Fruit fly (Drosophila melanogaster): ENCODE results near the gene lqf.
"Not testable (repeated sequence)": the region's sequence is repeated elsewhere in the genome, so short reads cannot be mapped to it uniquely, and the experiment has no call there.

The lqf gene

DNA sequence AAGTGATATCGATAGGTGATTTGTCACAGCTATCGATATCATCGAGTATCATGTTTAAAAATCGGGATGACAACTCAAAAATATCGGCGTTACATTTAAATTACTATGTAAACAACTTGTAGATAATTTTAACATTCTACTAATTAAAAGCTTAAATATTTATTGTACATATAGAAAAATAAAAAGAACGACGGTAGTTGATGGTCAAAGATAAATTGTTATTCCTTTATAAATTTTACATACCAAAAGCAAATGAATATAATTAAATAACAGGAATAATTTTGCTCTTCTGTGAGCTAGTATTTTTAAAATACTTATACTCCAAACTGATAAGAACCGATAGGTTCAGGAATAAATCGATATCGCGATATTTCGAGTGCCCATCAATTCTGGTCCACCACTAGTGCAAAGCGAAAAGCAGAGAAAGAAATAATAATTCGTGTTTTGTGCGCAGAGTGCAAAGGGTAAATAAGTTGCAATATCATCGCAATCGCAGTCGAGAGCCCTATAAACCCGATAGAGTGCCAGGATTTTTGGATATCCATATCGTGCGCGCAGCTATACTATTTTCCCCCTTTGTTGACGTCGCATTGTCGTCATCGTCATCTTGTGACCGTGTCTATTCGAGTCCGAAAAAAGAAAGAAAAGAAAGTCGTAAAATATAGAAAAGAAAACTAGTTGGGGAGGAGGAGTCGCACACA is at the start of gene lqf:
Gene lqf (plus strand): TSS at position 401 of the 701 bp plus-strand sequence.
- TF ChIP-seq CG15710 (tag; optimal IDR thresholded peaks at IDR 0.05) (peak; percentile 3), Pif1A (GFP tag; optimal IDR thresholded peaks at IDR 0.05) (peak; percentile 20), CG13204 (GFP tag; optimal IDR thresholded peaks at IDR 0.05) (no peak), CG14655 (GFP tag; optimal IDR thresholded peaks at IDR 0.05) (no peak), CG8159 (tag; optimal IDR thresholded peaks at IDR 0.05) (peak; percentile 3), CG17806 (tag; optimal IDR thresholded peaks at IDR 0.05) (no peak), CG4496 (GFP tag; IDR thresholded peaks at IDR 0.05) (peak; percentile 6; the same call in 1 of the 3 replicates), Pif1B (GFP tag; optimal IDR thresholded peaks at IDR 0.05) (peak; percentile 20), CG34367 (tag; optimal IDR thresholded peaks at IDR 0.05) (no peak), fd96Ca (GFP tag; IDR thresholded peaks at IDR 0.05) (0 out of 3 replicates have a peak, but pooled peaks have one; percentile 7), D1 (tag; optimal IDR thresholded peaks at IDR 0.05) (no peak), Ets98B (GFP tag; IDR thresholded peaks at IDR 0.05) (no peak), gl (tag; optimal IDR thresholded peaks at IDR 0.05) (no peak), CG10348 (GFP tag; IDR thresholded peaks at IDR 0.05) (no peak)

DNA sequence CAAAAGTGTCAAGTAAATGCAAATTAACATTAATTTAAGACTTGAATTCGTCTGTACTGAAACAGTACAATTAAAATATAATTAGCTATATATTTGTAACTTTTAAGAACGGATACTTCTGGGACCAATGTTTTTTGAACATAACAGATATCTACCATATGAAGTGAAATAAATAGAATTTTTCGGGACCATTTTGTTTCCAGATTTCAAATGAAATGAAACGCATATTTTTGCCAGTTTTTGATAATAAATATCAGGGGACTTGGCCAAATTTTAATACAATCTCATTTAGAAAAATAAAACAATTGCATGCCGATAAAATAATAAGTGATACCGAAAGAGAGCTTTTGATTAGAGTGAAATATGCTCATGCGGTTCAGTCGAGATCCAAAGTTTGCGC is 42.9 kb upstream of the lqf start, which contains the start of gene mthl6:
Gene mthl6 (plus strand): TSS at position 301 of the 400 bp plus-strand sequence.
- no peak for TF ChIP-seq CG4496 (GFP tag; IDR thresholded peaks at IDR 0.05)
- TF ChIP-seq CG9948 (tag; optimal IDR thresholded peaks at IDR 0.05), result no peak
- no peak for TF ChIP-seq CG8159 (tag; optimal IDR thresholded peaks at IDR 0.05)
- TF ChIP-seq Ets98B (GFP tag; IDR thresholded peaks at IDR 0.05), result no peak
- no peak for TF ChIP-seq CG17806 (tag; optimal IDR thresholded peaks at IDR 0.05)
- TF ChIP-seq Snoo (tag; optimal IDR thresholded peaks at IDR 0.05), result no peak
- no peak for TF ChIP-seq CG32121 (GFP tag; IDR thresholded peaks at IDR 0.05)
- TF ChIP-seq CG10348 (GFP tag; IDR thresholded peaks at IDR 0.05), result no peak
- no peak for TF ChIP-seq CG34367 (tag; optimal IDR thresholded peaks at IDR 0.05)
- no peak for TF ChIP-seq fd96Ca (GFP tag; IDR thresholded peaks at IDR 0.05)
- TF ChIP-seq EcR (GFP tag; optimal IDR thresholded peaks at IDR 0.05), result no peak
- no peak for TF ChIP-seq rn (GFP tag; IDR thresholded peaks at IDR 0.05)
- no peak for TF ChIP-seq Pif1A (GFP tag; optimal IDR thresholded peaks at IDR 0.05)
- no peak for TF ChIP-seq CG13204 (GFP tag; optimal IDR thresholded peaks at IDR 0.05)
- no peak for TF ChIP-seq CG14655 (GFP tag; optimal IDR thresholded peaks at IDR 0.05)
- no peak for TF ChIP-seq gl (tag; optimal IDR thresholded peaks at IDR 0.05)
- TF ChIP-seq D1 (tag; optimal IDR thresholded peaks at IDR 0.05), result no peak
- TF ChIP-seq Pif1B (GFP tag; optimal IDR thresholded peaks at IDR 0.05), result no peak

DNA sequence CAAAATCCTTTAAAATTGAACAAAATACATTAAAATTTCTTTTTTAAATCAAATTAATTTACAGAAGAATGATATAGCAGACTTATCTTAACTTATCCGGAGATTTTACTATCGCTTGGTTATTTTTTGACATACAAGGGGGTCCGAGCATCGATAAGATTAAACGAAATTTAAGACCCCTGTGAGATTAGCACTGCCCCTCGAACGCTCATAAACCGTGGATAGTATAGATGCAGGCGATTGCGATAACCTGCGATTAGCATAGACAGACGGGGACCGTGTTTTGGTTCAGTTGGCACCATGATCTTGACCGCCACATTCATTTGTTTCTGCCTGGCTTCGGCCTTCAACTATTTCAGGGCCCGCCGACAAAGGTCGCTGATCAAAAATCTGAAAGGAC is 37.0 kb upstream of the lqf start, which contains the start of gene Cyp316a1:
Gene Cyp316a1 (plus strand): TSS at position 301 of the 400 bp plus-strand sequence.
- TF ChIP-seq CG12605 (GFP tag; IDR thresholded peaks at IDR 0.05) (no peak), CG13204 (GFP tag; optimal IDR thresholded peaks at IDR 0.05) (no peak), Pif1B (GFP tag; optimal IDR thresholded peaks at IDR 0.05) (no peak), Ets98B (GFP tag; IDR thresholded peaks at IDR 0.05) (no peak), D1 (tag; optimal IDR thresholded peaks at IDR 0.05) (no peak), CG8301 (tag; optimal IDR thresholded peaks at IDR 0.05) (no peak), CG8159 (tag; optimal IDR thresholded peaks at IDR 0.05) (no peak)

DNA sequence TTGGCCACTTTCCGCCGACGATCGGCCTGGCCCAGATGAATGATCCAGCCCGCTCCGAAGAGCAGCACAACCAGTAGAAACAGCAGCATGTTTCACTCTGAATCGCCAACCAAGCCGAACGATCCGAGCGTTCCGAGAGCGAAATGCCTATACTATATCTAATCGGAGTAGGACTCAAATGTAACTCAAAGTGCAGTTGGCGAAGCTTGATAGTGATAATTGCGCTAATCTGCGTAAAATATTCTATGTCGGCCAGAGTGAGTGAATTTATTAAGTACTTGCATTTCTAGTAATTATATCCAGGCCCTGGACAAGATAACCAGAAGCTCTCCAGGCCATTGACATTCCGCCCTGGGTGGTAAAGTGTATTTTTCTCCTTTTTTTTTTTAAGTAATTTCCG is 32.5 kb upstream of the lqf start, which contains the start of gene Cyp4d8:
Gene Cyp4d8 (minus strand): TSS at position 101 of the 400 bp plus-strand sequence.
- TF ChIP-seq CG9948 (tag; optimal IDR thresholded peaks at IDR 0.05) (no peak), rn (GFP tag; IDR thresholded peaks at IDR 0.05) (no peak), EcR (GFP tag; optimal IDR thresholded peaks at IDR 0.05) (no peak), CG34367 (tag; optimal IDR thresholded peaks at IDR 0.05) (no peak), CG8159 (tag; optimal IDR thresholded peaks at IDR 0.05) (no peak), Snoo (tag; optimal IDR thresholded peaks at IDR 0.05) (no peak), CG13204 (GFP tag; optimal IDR thresholded peaks at IDR 0.05) (no peak), fd96Ca (GFP tag; IDR thresholded peaks at IDR 0.05) (no peak), Ets98B (GFP tag; IDR thresholded peaks at IDR 0.05) (no peak), CG12605 (GFP tag; IDR thresholded peaks at IDR 0.05) (no peak), CG10348 (GFP tag; IDR thresholded peaks at IDR 0.05) (no peak), CG17806 (tag; optimal IDR thresholded peaks at IDR 0.05) (no peak), CG14655 (GFP tag; optimal IDR thresholded peaks at IDR 0.05) (no peak), Pif1B (GFP tag; optimal IDR thresholded peaks at IDR 0.05) (no peak), CG15710 (tag; optimal IDR thresholded peaks at IDR 0.05) (no peak), gl (tag; optimal IDR thresholded peaks at IDR 0.05) (no peak), CG32121 (GFP tag; IDR thresholded peaks at IDR 0.05) (no peak)

DNA sequence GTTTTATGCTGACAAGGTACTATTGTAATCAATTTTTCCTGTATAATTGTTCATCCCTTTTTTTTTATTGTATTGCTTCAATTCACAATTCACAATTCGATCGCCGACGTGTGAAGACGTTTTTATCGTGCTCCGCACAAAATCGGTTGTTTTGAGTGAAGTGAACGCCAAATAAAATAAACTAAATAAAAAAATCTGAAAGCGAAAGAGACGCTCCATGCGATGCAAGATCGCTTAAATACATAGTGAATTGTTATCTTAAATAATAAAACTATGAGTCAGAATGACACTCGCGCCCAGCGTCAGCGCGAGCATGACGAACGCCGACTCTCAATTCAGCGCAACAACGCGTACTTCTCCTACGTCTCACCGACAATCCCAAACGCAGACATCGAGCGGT is 29.8 kb upstream of the lqf start, which contains the start of gene CG8539:
Gene CG8539 (minus strand): TSS at position 101 of the 400 bp plus-strand sequence.
- not testable (repeated sequence) for TF ChIP-seq fd96Ca (GFP tag; IDR thresholded peaks at IDR 0.05); Snoo (tag; optimal IDR thresholded peaks at IDR 0.05); EcR (GFP tag; optimal IDR thresholded peaks at IDR 0.05)

DNA sequence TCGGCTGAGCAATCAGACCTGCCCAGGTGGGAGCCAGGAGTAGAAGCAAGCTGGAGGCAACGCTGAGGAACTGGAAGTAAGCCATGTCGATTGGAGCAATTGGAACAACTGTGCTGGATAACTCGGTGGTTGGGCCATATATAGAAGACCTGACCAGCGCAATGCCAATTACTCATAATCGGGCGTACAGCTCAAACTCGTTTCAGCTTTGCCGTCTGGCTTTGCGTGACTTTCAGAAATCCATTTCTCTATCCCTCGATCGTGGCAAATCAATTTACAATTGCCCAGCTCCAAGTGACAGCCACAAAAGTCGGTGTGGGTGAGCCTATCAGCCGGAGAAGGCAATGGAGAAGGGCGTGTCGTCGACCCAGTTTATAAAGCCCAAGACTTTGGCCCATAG is 22.5 kb upstream of the lqf start, which contains the start of gene CG7548:
Gene CG7548 (minus strand): TSS at position 101 of the 400 bp plus-strand sequence.
- TF ChIP-seq EcR (GFP tag; optimal IDR thresholded peaks at IDR 0.05) (no peak), Pif1B (GFP tag; optimal IDR thresholded peaks at IDR 0.05) (no peak), CG17806 (tag; optimal IDR thresholded peaks at IDR 0.05) (no peak)

Data from whole organism, pupa.